Worm (Caenorhabditis elegans): ENCODE measurements around the gene arrd-15.
A peak's percentile ranks its signal among the peaks of the same experiment; 100 is the strongest.

Gene arrd-15

DNA sequence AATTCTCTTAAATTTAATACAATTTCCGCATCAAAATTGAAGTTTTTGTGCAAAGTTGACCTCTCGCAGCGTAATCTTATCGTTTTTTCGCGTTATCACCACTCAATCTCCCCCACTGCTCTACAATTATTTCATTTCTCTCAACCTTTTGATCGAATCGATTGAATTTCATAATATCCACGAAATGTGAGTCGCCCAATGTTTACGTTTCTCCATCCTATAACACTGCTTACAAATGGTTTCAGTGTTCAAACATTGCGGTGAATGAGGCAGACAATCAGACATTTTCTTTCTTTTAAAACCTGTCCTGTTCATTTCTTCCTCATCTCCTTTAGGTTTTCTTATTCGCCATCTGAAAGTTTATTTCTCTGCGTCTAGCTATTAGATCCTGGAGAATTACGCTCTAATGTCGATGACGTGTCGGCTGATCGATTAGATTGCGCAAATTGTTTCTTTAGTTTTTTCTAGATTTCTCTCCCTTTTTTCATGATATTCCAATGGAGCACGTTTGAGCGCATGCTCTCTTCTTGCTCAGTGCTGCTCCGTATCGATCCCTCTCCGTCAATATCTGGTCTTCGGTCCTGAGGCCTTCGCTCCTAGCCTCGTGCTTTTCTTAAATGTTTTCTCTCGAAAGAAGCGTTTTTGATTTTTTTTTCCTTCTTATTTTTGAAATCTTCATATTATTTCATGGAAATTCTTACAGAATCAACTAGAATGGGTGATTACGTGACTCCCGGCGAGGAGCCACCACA is 24.7 kb upstream of the arrd-15 start, which contains the start of gene unc-32 (continued):
- no peak for TF ChIP-seq hsf-1 (GFP tag; IDR thresholded peaks at IDR 0.05)
- no peak for TF ChIP-seq nhr-27 (tag; optimal IDR thresholded peaks at IDR 0.05)
- no peak for TF ChIP-seq cebp-2 (GFP tag; IDR thresholded peaks at IDR 0.05)
- no peak for TF ChIP-seq madf-10 (tag; optimal IDR thresholded peaks at IDR 0.05)
- no peak for TF ChIP-seq ztf-6 (GFP tag; IDR thresholded peaks at IDR 0.05)
- no peak for TF ChIP-seq F49E8.2 (tag; optimal IDR thresholded peaks at IDR 0.05; ENCODE audit: insufficient read depth)
- no peak for TF ChIP-seq tlf-1 (GFP tag; optimal IDR thresholded peaks at IDR 0.05)
- no peak for TF ChIP-seq rpc-1 (optimal IDR thresholded peaks at IDR 0.05)
- TF ChIP-seq rpc-1 (tag; optimal IDR thresholded peaks at IDR 0.05): no peak
- no peak for TF ChIP-seq lsl-1 (GFP tag; optimal IDR thresholded peaks at IDR 0.05)
- TF ChIP-seq aptf-2 (GFP tag; conservative IDR thresholded peaks at IDR 0.05): no peak
- no peak for TF ChIP-seq sea-2 (GFP tag; IDR thresholded peaks at IDR 0.05)
- TF ChIP-seq K11D2.4 (GFP tag; IDR thresholded peaks at IDR 0.05): no peak
- peak; percentile 24 for TF ChIP-seq K12H6.12 (tag; optimal IDR thresholded peaks at IDR 0.05)
- peak; percentile 37 for TF ChIP-seq pha-4 (tag; optimal IDR thresholded peaks at IDR 0.05)
- no peak for TF ChIP-seq nhr-179 (tag; optimal IDR thresholded peaks at IDR 0.05)
- TF ChIP-seq zim-3 (tag; optimal IDR thresholded peaks at IDR 0.05): no peak
- no peak for TF ChIP-seq efl-1 (GFP tag; optimal IDR thresholded peaks at IDR 0.05)
- TF ChIP-seq Y79H2A.3 (GFP tag; conservative IDR thresholded peaks at IDR 0.05): no peak
- TF ChIP-seq attf-5 (GFP tag; optimal IDR thresholded peaks at IDR 0.05): peak; percentile 22
- no peak for TF ChIP-seq nhr-90 (tag; optimal IDR thresholded peaks at IDR 0.05)
- TF ChIP-seq bed-1 (GFP tag; IDR thresholded peaks at IDR 0.05): no peak
- no peak for TF ChIP-seq aptf-3 (GFP tag; IDR thresholded peaks at IDR 0.05)
- no peak for TF ChIP-seq snpc-3.4 (tag; optimal IDR thresholded peaks at IDR 0.05)
- TF ChIP-seq dpff-1 (tag; optimal IDR thresholded peaks at IDR 0.05): no peak
- TF ChIP-seq egl-18 (GFP tag; IDR thresholded peaks at IDR 0.05): no peak
- 0 out of 2 replicates have a peak, but pooled peaks have one; percentile 8 for TF ChIP-seq madf-6 (GFP tag; IDR thresholded peaks at IDR 0.05)
- no peak for TF ChIP-seq F57C9.4 (tag; optimal IDR thresholded peaks at IDR 0.05)

ce11 chrIII:8910139-8910538 is 19.7 kb upstream of the arrd-15 start:
- TF ChIP-seq ama-1 (optimal IDR thresholded peaks at IDR 0.05) (no peak), ama-1 (GFP tag; optimal IDR thresholded peaks at IDR 0.05) (no peak), ztf-25 (GFP tag; IDR thresholded peaks at IDR 0.05) (no peak), egl-18 (GFP tag; IDR thresholded peaks at IDR 0.05) (no peak), lsy-27 (tag; optimal IDR thresholded peaks at IDR 0.05; ENCODE audit: borderline replicate concordance, insufficient read depth) (no peak), rpc-1 (optimal IDR thresholded peaks at IDR 0.05) (no peak), rpc-1 (tag; optimal IDR thresholded peaks at IDR 0.05) (no peak), nhr-120 (GFP tag; IDR thresholded peaks at IDR 0.05) (no peak), nfya-2 (GFP tag; IDR thresholded peaks at IDR 0.05) (no peak), nhr-80 (tag; optimal IDR thresholded peaks at IDR 0.05) (no peak), C06A6.2 (GFP tag; conservative IDR thresholded peaks at IDR 0.05) (no peak), ekl-4 (GFP tag; IDR thresholded peaks at IDR 0.05) (no peak), lin-35 (GFP tag; optimal IDR thresholded peaks at IDR 0.05) (no peak), tlf-1 (GFP tag; optimal IDR thresholded peaks at IDR 0.05) (no peak), aptf-3 (GFP tag; IDR thresholded peaks at IDR 0.05) (no peak)
